Fruit fly (Drosophila melanogaster) whole organism, embryonic: Measurements from ENCODE around the gene veli.
A peak's percentile ranks its signal among the peaks of the same experiment; 100 is the strongest.

Experiments used
- C15 ChIP-seq: fragments of 200-800 bp; sonication (Bioruptor generic); IDR thresholded peaks from 3 replicates; pipeline ENCODE4 v1.3.6; 2022; ENCODE audit warnings: missing biosample characterization, missing genetic modification characterization
- CG10209 ChIP-seq: fragments of 200-800 bp; sonication (Bioruptor generic); optimal IDR thresholded peaks from 3 replicates; lab custom pipeline; 2017; ENCODE audit warnings: missing biosample characterization, mild to moderate bottlenecking, missing genetic modification characterization, missing genetic modification reagents
- CG10321 ChIP-seq: fragments of 200-800 bp; sonication (Bioruptor generic); IDR thresholded peaks from 2 replicates; pipeline ENCODE4 v1.3.6; 2022; ENCODE audit warnings: missing biosample characterization, missing genetic modification characterization
- CG10366 ChIP-seq: fragments of 200-800 bp; sonication (Bioruptor generic); IDR thresholded peaks from 2 replicates; pipeline ENCODE4 v1.3.6; 2022; ENCODE audit warnings: missing biosample characterization, missing genetic modification characterization
- CG11398 ChIP-seq: fragments of 200-800 bp; sonication (Bioruptor generic); optimal IDR thresholded peaks from 2 replicates; lab custom pipeline; 2016; ENCODE audit warnings: missing biosample characterization, missing genetic modification characterization
- CG14667 ChIP-seq: fragments of 200-800 bp; sonication (Bioruptor generic); IDR thresholded peaks from 2 replicates; pipeline ENCODE4 v1.3.6; 2022; ENCODE audit warnings: missing biosample characterization, missing genetic modification characterization
- CG15011 ChIP-seq: fragments of 200-800 bp; sonication (Bioruptor generic); optimal IDR thresholded peaks from 3 replicates; lab custom pipeline; 2018; ENCODE audit warnings: missing biosample characterization, mild to moderate bottlenecking, missing genetic modification characterization
- CG15479 ChIP-seq: fragments of 200-800 bp; sonication (Bioruptor generic); optimal IDR thresholded peaks from 3 replicates; lab custom pipeline; 2019; ENCODE audit warnings: missing biosample characterization, mild to moderate bottlenecking, missing genetic modification characterization, moderate library complexity
- CG17359 ChIP-seq: fragments of 200-800 bp; sonication (Bioruptor generic); optimal IDR thresholded peaks from 3 replicates; lab custom pipeline; 2018; ENCODE audit warnings: missing biosample characterization, mild to moderate bottlenecking, missing genetic modification characterization, moderate library complexity
- CG17829 ChIP-seq: fragments of 200-800 bp; optimal IDR thresholded peaks from 2 replicates; lab custom pipeline; 2019; ENCODE audit warnings: missing biosample characterization, mild to moderate bottlenecking, missing genetic modification characterization, moderate library complexity
- CG1792 ChIP-seq: fragments of 200-800 bp; sonication (Bioruptor generic); optimal IDR thresholded peaks from 2 replicates; lab custom pipeline; 2016; ENCODE audit warnings: missing biosample characterization, missing genetic modification characterization
- CG2202 ChIP-seq: fragments of 200-800 bp; sonication (Bioruptor generic); optimal IDR thresholded peaks from 2 replicates; lab custom pipeline; 2018; ENCODE audit warnings: missing biosample characterization, mild to moderate bottlenecking, missing genetic modification characterization
- CG31441 ChIP-seq: fragments of 200-800 bp; sonication (Bioruptor generic); IDR thresholded peaks from 2 replicates; pipeline ENCODE4 v1.3.6; 2022; ENCODE audit warnings: missing biosample characterization, missing genetic modification characterization
- CG3281 ChIP-seq: fragments of 200-800 bp; sonication (Bioruptor generic); optimal IDR thresholded peaks from 3 replicates; lab custom pipeline; 2017; ENCODE audit warnings: missing biosample characterization, mild to moderate bottlenecking, missing genetic modification characterization
- CG34376 ChIP-seq: fragments of 200-800 bp; sonication (Bioruptor generic); optimal IDR thresholded peaks from 2 replicates; lab custom pipeline; 2018; ENCODE audit warnings: missing biosample characterization, mild to moderate bottlenecking, missing genetic modification characterization
- CG3847 ChIP-seq: fragments of 200-800 bp; sonication (Bioruptor generic); IDR thresholded peaks from 2 replicates; pipeline ENCODE4 v1.3.6; 2022; ENCODE audit warnings: missing biosample characterization, missing genetic modification characterization
- CG4424 ChIP-seq: fragments of 200-800 bp; sonication (Bioruptor generic); optimal IDR thresholded peaks from 3 replicates; lab custom pipeline; 2016; ENCODE audit warnings: missing biosample characterization, missing genetic modification characterization
- CG4854 ChIP-seq: fragments of 200-800 bp; sonication (Bioruptor generic); optimal IDR thresholded peaks from 2 replicates; lab custom pipeline; 2016; ENCODE audit warnings: missing biosample characterization, missing genetic modification characterization, inconsistent platforms
- CG5953 ChIP-seq: fragments of 200-800 bp; sonication (Bioruptor generic); IDR thresholded peaks from 2 replicates; pipeline ENCODE4 v1.3.6; 2022; ENCODE audit warnings: missing biosample characterization, missing genetic modification characterization
- CG6175 ChIP-seq: fragments of 200-800 bp; sonication (Bioruptor generic); IDR thresholded peaks from 3 replicates; pipeline ENCODE4 v1.3.6; 2022; ENCODE audit warnings: missing biosample characterization, missing genetic modification characterization
- CG6654 ChIP-seq: fragments of 200-800 bp; sonication (Bioruptor generic); optimal IDR thresholded peaks from 2 replicates; lab custom pipeline; 2017; ENCODE audit warnings: missing biosample characterization, mild to moderate bottlenecking, missing genetic modification characterization
- CG6813 ChIP-seq: fragments of 200-800 bp; sonication (Bioruptor generic); optimal IDR thresholded peaks from 2 replicates; lab custom pipeline; 2017; ENCODE audit warnings: missing biosample characterization, missing genetic modification characterization, mild to moderate bottlenecking, moderate library complexity, missing genetic modification reagents
- CG7745 ChIP-seq: fragments of 200-800 bp; sonication (Bioruptor generic); optimal IDR thresholded peaks from 2 replicates; lab custom pipeline; 2018; ENCODE audit warnings: missing biosample characterization, mild to moderate bottlenecking, missing genetic modification characterization, moderate library complexity
- Deaf1 ChIP-seq: fragments of 200-800 bp; optimal IDR thresholded peaks from 3 replicates; lab custom pipeline; 2019; ENCODE audit warnings: missing biosample characterization, mild to moderate bottlenecking, missing genetic modification characterization, moderate library complexity
- Doc3 ChIP-seq: fragments of 200-800 bp; sonication (Bioruptor generic); IDR thresholded peaks from 3 replicates; pipeline ENCODE4 v1.3.6; 2022; ENCODE audit warnings: missing biosample characterization, missing genetic modification characterization; ENCODE audit not compliant: partially characterized antibody
- H15 ChIP-seq: fragments of 200-800 bp; sonication (Bioruptor generic); IDR thresholded peaks from 3 replicates; pipeline ENCODE4 v1.3.6; 2022; ENCODE audit warnings: missing biosample characterization, missing genetic modification characterization
- HLHmδ ChIP-seq: fragments of 200-800 bp; sonication (Bioruptor generic); optimal IDR thresholded peaks from 2 replicates; lab custom pipeline; 2018; ENCODE audit warnings: missing biosample characterization, mild to moderate bottlenecking, missing genetic modification characterization, moderate library complexity
- MTF-1 ChIP-seq: fragments of 200-800 bp; sonication (Bioruptor generic); optimal IDR thresholded peaks from 2 replicates; lab custom pipeline; 2018; ENCODE audit warnings: missing biosample characterization, mild to moderate bottlenecking, missing genetic modification characterization, borderline replicate concordance
- NC2α ChIP-seq: fragments of 200-800 bp; sonication (Bioruptor generic); optimal IDR thresholded peaks from 2 replicates; lab custom pipeline; 2016; ENCODE audit warnings: missing biosample characterization, missing genetic modification characterization
- Nf-YC ChIP-seq: fragments of 200-800 bp; optimal IDR thresholded peaks from 3 replicates; lab custom pipeline; 2019; ENCODE audit warnings: missing biosample characterization, mild to moderate bottlenecking, missing genetic modification characterization, moderate library complexity
- Oli ChIP-seq: fragments of 200-800 bp; sonication (Bioruptor generic); optimal IDR thresholded peaks from 2 replicates; lab custom pipeline; 2018; ENCODE audit warnings: missing biosample characterization, mild to moderate bottlenecking, missing genetic modification characterization, moderate library complexity
- Rfx ChIP-seq: fragments of 200-800 bp; sonication (Bioruptor generic); IDR thresholded peaks from 2 replicates; pipeline ENCODE4 v1.3.6; 2022; ENCODE audit warnings: missing biosample characterization, missing genetic modification characterization
- Rx ChIP-seq: fragments of 200-800 bp; sonication (Bioruptor generic); IDR thresholded peaks from 2 replicates; pipeline ENCODE4 v1.3.6; 2022; ENCODE audit warnings: missing biosample characterization, missing genetic modification characterization
- ab ChIP-seq: fragments of 200-800 bp; sonication (Bioruptor generic); optimal IDR thresholded peaks from 2 replicates; lab custom pipeline; 2016; ENCODE audit warnings: missing biosample characterization, missing genetic modification characterization
- amos ChIP-seq: fragments of 200-800 bp; sonication (Bioruptor generic); IDR thresholded peaks from 2 replicates; pipeline ENCODE4 v1.3.6; 2022; ENCODE audit warnings: missing biosample characterization, missing genetic modification characterization; ENCODE audit not compliant: partially characterized antibody
- dpn ChIP-seq, 2 experiments: fragments of 200-800 bp; sonication (Bioruptor generic); optimal IDR thresholded peaks; 3 replicates each; lab custom pipeline; 2016; ENCODE audit warnings: missing biosample characterization in 2 of 2, missing genetic modification characterization in 2 of 2
- emc ChIP-seq: fragments of 200-800 bp; sonication (Bioruptor generic); optimal IDR thresholded peaks from 2 replicates; lab custom pipeline; 2016; ENCODE audit warnings: missing biosample characterization, missing genetic modification characterization
- fru ChIP-seq: fragments of >200 bp; optimal IDR thresholded peaks from 2 replicates; lab custom pipeline; 2017
- her ChIP-seq: fragments of 200-800 bp; sonication (Bioruptor generic); optimal IDR thresholded peaks from 2 replicates; lab custom pipeline; 2016; ENCODE audit warnings: missing biosample characterization, missing genetic modification characterization
- ind ChIP-seq: fragments of 200-800 bp; sonication (Bioruptor generic); optimal IDR thresholded peaks from 3 replicates; lab custom pipeline; 2016; ENCODE audit warnings: missing biosample characterization, missing genetic modification characterization
- insv ChIP-seq, 2 experiments: fragments of 200-800 bp; sonication (Bioruptor generic); optimal IDR thresholded peaks; 3 replicates each; lab custom pipeline; 2016 to 2018; ENCODE audit warnings: missing biosample characterization in 2 of 2, missing genetic modification characterization in 2 of 2
- nom ChIP-seq: fragments of 200-800 bp; sonication (Bioruptor generic); optimal IDR thresholded peaks from 2 replicates; lab custom pipeline; 2017; ENCODE audit warnings: missing biosample characterization, missing genetic modification characterization, mild to moderate bottlenecking, moderate library complexity, missing genetic modification reagents
- pho ChIP-seq: fragments of 200-800 bp; sonication (Bioruptor generic); optimal IDR thresholded peaks from 2 replicates; lab custom pipeline; 2016; ENCODE audit warnings: missing biosample characterization, missing genetic modification characterization
- pzg ChIP-seq: fragments of 200-800 bp; sonication (Bioruptor generic); optimal IDR thresholded peaks from 3 replicates; lab custom pipeline; 2018; ENCODE audit warnings: missing biosample characterization, mild to moderate bottlenecking, missing genetic modification characterization, moderate library complexity
- sd ChIP-seq: fragments of 200-800 bp; sonication (Bioruptor generic); optimal IDR thresholded peaks from 3 replicates; lab custom pipeline; 2018; ENCODE audit warnings: missing biosample characterization, mild to moderate bottlenecking, missing genetic modification characterization, moderate library complexity
- sqz ChIP-seq: fragments of 200-800 bp; sonication (Bioruptor generic); optimal IDR thresholded peaks from 3 replicates; lab custom pipeline; 2018; ENCODE audit warnings: missing biosample characterization, mild to moderate bottlenecking, missing genetic modification characterization
- wek ChIP-seq: fragments of 200-800 bp; sonication (Bioruptor generic); optimal IDR thresholded peaks from 3 replicates; lab custom pipeline; 2018; ENCODE audit warnings: missing biosample characterization, mild to moderate bottlenecking, missing genetic modification characterization, moderate library complexity
- z ChIP-seq: fragments of 200-800 bp; sonication (Bioruptor generic); IDR thresholded peaks from 3 replicates; pipeline ENCODE4 v1.3.6; 2022; ENCODE audit warnings: missing biosample characterization, missing genetic modification characterization

veli gene

DNA sequence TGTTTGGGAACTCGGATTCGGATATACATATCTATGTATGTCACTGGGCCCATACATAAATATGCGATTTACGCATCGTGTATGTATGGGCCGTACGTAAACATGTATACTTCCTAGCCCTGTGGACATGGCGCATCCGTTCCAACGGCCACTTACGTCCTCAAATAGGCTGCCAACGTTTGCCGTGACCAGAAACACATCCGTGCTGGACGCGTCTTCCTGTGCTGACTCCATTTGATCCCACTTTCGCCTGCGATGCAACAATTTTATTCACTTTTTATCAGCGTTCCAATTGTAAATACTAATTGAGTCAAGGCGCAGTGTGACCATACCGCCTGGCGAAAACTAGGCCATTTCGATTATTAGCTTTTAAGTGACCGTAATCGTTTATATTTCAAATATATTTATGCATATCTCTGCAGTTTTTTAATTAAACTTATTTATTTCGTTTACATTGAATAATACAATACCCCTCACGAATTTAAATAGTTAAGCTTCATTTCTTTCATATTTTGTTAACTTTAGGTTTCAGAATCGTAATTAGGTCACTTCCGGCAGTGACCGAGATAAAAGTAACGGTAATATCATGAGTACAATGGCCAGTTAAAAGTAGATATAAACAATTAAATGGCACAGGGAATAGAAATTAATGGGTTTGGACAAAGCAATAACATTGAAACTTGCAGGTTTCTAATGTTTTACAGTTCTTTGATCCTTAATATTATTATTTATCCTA is 20.4 kb downstream of the veli start, which contains the start of gene 5PtaseI (continued):
- no peak for TF ChIP-seq insv (GFP tag; optimal IDR thresholded peaks at IDR 0.05; lab: Kevin White, UChicago)
- no peak for TF ChIP-seq CG6654 (GFP tag; lab: Kevin White, UChicago)

DNA sequence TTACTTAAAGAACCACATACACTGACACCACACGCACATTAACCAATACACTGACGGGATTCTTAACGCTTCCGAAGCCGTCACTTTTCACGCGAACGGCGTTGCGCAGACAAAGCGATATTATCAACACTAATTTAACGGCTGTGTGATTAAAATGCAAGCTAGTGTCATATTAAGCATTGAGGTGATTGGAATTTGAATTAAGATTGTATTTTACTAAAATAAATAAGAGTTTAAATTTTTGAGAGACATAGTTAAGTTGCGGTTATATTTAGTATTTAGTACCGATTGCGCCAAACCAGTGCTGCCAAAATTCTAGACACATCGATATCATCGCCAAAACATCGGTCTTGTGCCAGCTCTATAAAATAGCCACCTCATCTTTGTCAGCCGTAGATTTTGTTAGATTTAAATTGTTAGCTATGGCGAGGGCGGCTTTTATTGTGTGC is 26.3 kb downstream of the veli start, which contains the start of the genes Ythdf and bai:
TSS of gene Ythdf (minus strand) at position 222 of the 449 bp plus-strand sequence.
TSS of gene bai (plus strand) at position 347 of the 449 bp plus-strand sequence.
- TF ChIP-seq z (no peak), MTF-1 (GFP tag; lab: Kevin White, UChicago) (no peak), Doc3 (GFP tag; lab: Robert Waterston, UW) (peak; percentile 60), Nf-YC (no peak), CG6813 (GFP tag; lab: Kevin White, UChicago) (no peak), CG3281 (GFP tag; lab: Kevin White, UChicago) (peak; percentile 56), CG1792 (no peak), amos (GFP tag; lab: Robert Waterston, UW) (peak; percentile 86), CG14667 (GFP tag; lab: Robert Waterston, UW) (no peak), CG31441 (GFP tag; lab: Robert Waterston, UW) (no peak), CG10366 (GFP tag; lab: Robert Waterston, UW) (no peak), CG10209 (GFP tag; lab: Kevin White, UChicago) (no peak), nom (no peak), CG15011 (GFP tag; lab: Kevin White, UChicago) (no peak), ind (GFP tag; lab: Kevin White, UChicago) (no peak), pho (GFP tag; lab: Kevin White, UChicago) (peak; percentile 38), HLHmδ (no peak), CG4424 (GFP tag; lab: Kevin White, UChicago) (peak; percentile 39), pzg (GFP tag; lab: Kevin White, UChicago) (peak; percentile 84), Deaf1 (no peak), NC2α (GFP tag; lab: Kevin White, UChicago) (no peak), wek (GFP tag; lab: Kevin White, UChicago) (no peak), Oli (no peak), CG6175 (GFP tag; lab: Robert Waterston, UW) (no peak), CG15479 (peak; percentile 27), Rfx (GFP tag; lab: Robert Waterston, UW) (peak; percentile 55), CG2202 (no peak), fru (lab: Kevin White, UChicago) (no peak), sqz (no peak), emc (no peak), CG4854 (GFP tag; lab: Kevin White, UChicago) (peak; percentile 4), her (GFP tag; lab: Kevin White, UChicago) (no peak), sd (tag; lab: Kevin White, UChicago) (no peak), CG11398 (GFP tag; lab: Kevin White, UChicago) (peak; percentile 2), CG17829 (tag; lab: Kevin White, UChicago) (peak; percentile 38), dpn (GFP tag; optimal IDR thresholded peaks at IDR 0.05; lab: Kevin White, UChicago) (peak; percentile 47 to 54), H15 (GFP tag; lab: Robert Waterston, UW) (no peak), CG10321 (GFP tag; lab: Robert Waterston, UW) (no peak), CG17359 (tag; lab: Kevin White, UChicago) (no peak), C15 (GFP tag; lab: Robert Waterston, UW) (no peak), Rx (GFP tag; lab: Robert Waterston, UW) (no peak), CG3847 (peak; percentile 50; the same call in 1 of the 2 replicates), CG34376 (GFP tag; lab: Kevin White, UChicago) (peak; percentile 13), ab (no peak), CG5953 (GFP tag; lab: Robert Waterston, UW) (no peak), CG7745 (tag; lab: Kevin White, UChicago) (no peak)
